Worm (Caenorhabditis elegans): Measurements from ENCODE around the gene sri-37.

ce11 chrII:2631169-2631568, 1.8 kb downstream of the sri-37 start, which contains the start of gene D2062.1:
- TF ChIP-seq dao-5 (tag; optimal IDR thresholded peaks at IDR 0.05) (no peak), W03F9.2 (tag; optimal IDR thresholded peaks at IDR 0.05) (no peak)

Data from whole organism, L4/young adult.